Fruit fly (Drosophila melanogaster) whole organism, embryonic: ENCODE results near the gene wda.

Experiments
- ATbp ChIP-seq: fragments of 200-800 bp; sonication (Bioruptor generic); optimal IDR thresholded peaks from 2 replicates; lab custom pipeline; 2017; ENCODE audit warnings: missing biosample characterization, mild to moderate bottlenecking, missing genetic modification characterization, missing genetic modification reagents
- Atf3 ChIP-seq: fragments of 200-800 bp; sonication (Bioruptor generic); optimal IDR thresholded peaks from 3 replicates; lab custom pipeline; 2016; ENCODE audit warnings: missing biosample characterization, missing genetic modification characterization
- Blimp-1 ChIP-seq: fragments of 200-800 bp; sonication (Bioruptor generic); optimal IDR thresholded peaks from 3 replicates; lab custom pipeline; 2018; ENCODE audit warnings: missing biosample characterization, missing genetic modification characterization, mild to moderate bottlenecking, moderate library complexity, missing genetic modification reagents
- CG10209 ChIP-seq: fragments of 200-800 bp; sonication (Bioruptor generic); optimal IDR thresholded peaks from 3 replicates; lab custom pipeline; 2017; ENCODE audit warnings: missing biosample characterization, mild to moderate bottlenecking, missing genetic modification characterization, missing genetic modification reagents
- CG11696 ChIP-seq: fragments of 200-800 bp; sonication (Bioruptor generic); IDR thresholded peaks from 2 replicates; pipeline ENCODE4 v1.3.6; 2022; ENCODE audit warnings: missing biosample characterization, missing genetic modification characterization
- CG1233 ChIP-seq: fragments of 200-800 bp; sonication (Bioruptor generic); optimal IDR thresholded peaks from 4 replicates; lab custom pipeline; 2018; ENCODE audit warnings: missing biosample characterization, mild to moderate bottlenecking, missing genetic modification characterization
- CG12744 ChIP-seq: fragments of 200-800 bp; sonication (Bioruptor generic); optimal IDR thresholded peaks from 2 replicates; lab custom pipeline; 2016; ENCODE audit warnings: missing biosample characterization, missing genetic modification characterization
- CG13287 ChIP-seq: fragments of 200-800 bp; sonication (Bioruptor generic); IDR thresholded peaks from 2 replicates; pipeline ENCODE4 v1.3.6; 2022; ENCODE audit warnings: missing biosample characterization, missing genetic modification characterization; ENCODE audit not compliant: partially characterized antibody
- CG1603 ChIP-seq: fragments of 200-800 bp; sonication (Bioruptor generic); optimal IDR thresholded peaks from 2 replicates; lab custom pipeline; 2019; ENCODE audit warnings: missing biosample characterization, mild to moderate bottlenecking, missing genetic modification characterization, moderate library complexity
- CG17385 ChIP-seq: fragments of 200-800 bp; sonication (Bioruptor generic); optimal IDR thresholded peaks from 3 replicates; lab custom pipeline; 2018; ENCODE audit warnings: missing biosample characterization, mild to moderate bottlenecking, missing genetic modification characterization
- CG17829 ChIP-seq: fragments of 200-800 bp; optimal IDR thresholded peaks from 2 replicates; lab custom pipeline; 2019; ENCODE audit warnings: missing biosample characterization, mild to moderate bottlenecking, missing genetic modification characterization, moderate library complexity
- CG18476 ChIP-seq: fragments of 200-800 bp; sonication (Bioruptor generic); optimal IDR thresholded peaks from 2 replicates; lab custom pipeline; 2016; ENCODE audit warnings: missing biosample characterization, mild to moderate bottlenecking, missing genetic modification characterization
- CG33557 ChIP-seq: fragments of 200-800 bp; sonication (Bioruptor generic); optimal IDR thresholded peaks from 2 replicates; lab custom pipeline; 2019; ENCODE audit warnings: missing biosample characterization, mild to moderate bottlenecking, missing genetic modification characterization, moderate library complexity
- CG3847 ChIP-seq: fragments of 200-800 bp; sonication (Bioruptor generic); IDR thresholded peaks from 2 replicates; pipeline ENCODE4 v1.3.6; 2022; ENCODE audit warnings: missing biosample characterization, missing genetic modification characterization
- CG43689 ChIP-seq: fragments of 200-800 bp; sonication (Bioruptor generic); IDR thresholded peaks from 2 replicates; pipeline ENCODE4 v1.3.6; 2022; ENCODE audit warnings: missing biosample characterization, missing genetic modification characterization
- CG7928 ChIP-seq: fragments of 200-800 bp; sonication (Bioruptor generic); optimal IDR thresholded peaks from 2 replicates; lab custom pipeline; 2017; ENCODE audit warnings: missing biosample characterization, mild to moderate bottlenecking, missing genetic modification characterization
- CG9437 ChIP-seq: fragments of 200-800 bp; sonication (Bioruptor generic); optimal IDR thresholded peaks from 2 replicates; lab custom pipeline; 2018; ENCODE audit warnings: missing biosample characterization, mild to moderate bottlenecking, missing genetic modification characterization
- CG9817 ChIP-seq: fragments of 200-800 bp; sonication (Bioruptor generic); optimal IDR thresholded peaks from 2 replicates; lab custom pipeline; 2018; ENCODE audit warnings: missing biosample characterization, mild to moderate bottlenecking, missing genetic modification characterization, moderate library complexity
- D ChIP-seq, 2 experiments: fragments of 200-800 bp in 1 of 2; fragments of >200 bp in 1 of 2; sonication (Bioruptor generic) in 1 of 2; optimal IDR thresholded peaks; 2 replicates in 1 of 2; 3 replicates in 1 of 2; lab custom pipeline; 2017; ENCODE audit warnings: mild to moderate bottlenecking in 1 of 2, missing biosample characterization in 1 of 2, missing genetic modification characterization in 1 of 2, missing genetic modification reagents in 1 of 2
- E2f2 ChIP-seq: fragments of 200-800 bp; sonication (Bioruptor generic); IDR thresholded peaks from 2 replicates; pipeline ENCODE4 v1.3.6; 2022; ENCODE audit warnings: missing biosample characterization, missing genetic modification characterization
- Ets97D ChIP-seq: fragments of 200-800 bp; sonication (Bioruptor generic); optimal IDR thresholded peaks from 3 replicates; lab custom pipeline; 2016; ENCODE audit warnings: missing biosample characterization, missing genetic modification characterization
- Hey ChIP-seq: fragments of 200-800 bp; sonication (Bioruptor generic); optimal IDR thresholded peaks from 3 replicates; lab custom pipeline; 2018; ENCODE audit warnings: missing biosample characterization, mild to moderate bottlenecking, missing genetic modification characterization
- Hr78 ChIP-seq, 2 experiments: fragments of 200-800 bp in 1 of 2; fragments of >200 bp in 1 of 2; sonication (Bioruptor generic) in 1 of 2; optimal IDR thresholded peaks; 2 replicates each; lab custom pipeline; 2017 to 2019; ENCODE audit warnings: missing biosample characterization in 2 of 2, missing genetic modification characterization in 2 of 2, mild to moderate bottlenecking in 1 of 2, moderate library complexity in 1 of 2
- MBD-R2 ChIP-seq: fragments of 200-800 bp; sonication (Bioruptor generic); IDR thresholded peaks from 2 replicates; pipeline ENCODE4 v1.3.6; 2022; ENCODE audit warnings: missing biosample characterization, missing genetic modification characterization
- MTF-1 ChIP-seq: fragments of 200-800 bp; sonication (Bioruptor generic); optimal IDR thresholded peaks from 2 replicates; lab custom pipeline; 2018; ENCODE audit warnings: missing biosample characterization, mild to moderate bottlenecking, missing genetic modification characterization, borderline replicate concordance
- Med ChIP-seq: fragments of 200-800 bp; sonication (Bioruptor generic); peaks from one replicate; lab custom pipeline; 2016; ENCODE audit warnings: missing biosample characterization, missing genetic modification characterization, mild to moderate bottlenecking, inconsistent platforms, moderate library complexity
- Myb ChIP-seq: fragments of 200-800 bp; sonication (Bioruptor generic); optimal IDR thresholded peaks from 2 replicates; lab custom pipeline; 2016; ENCODE audit warnings: missing biosample characterization, missing genetic modification characterization
- NC2β ChIP-seq: fragments of 200-800 bp; sonication (Bioruptor generic); optimal IDR thresholded peaks from 2 replicates; lab custom pipeline; 2016; ENCODE audit warnings: missing biosample characterization, missing genetic modification characterization
- Opbp ChIP-seq: fragments of 200-800 bp; sonication (Bioruptor generic); IDR thresholded peaks from 3 replicates; pipeline ENCODE4 v1.3.6; 2022; ENCODE audit warnings: missing biosample characterization, missing genetic modification characterization; ENCODE audit not compliant: partially characterized antibody
- Pdp1 ChIP-seq, 2 experiments: fragments of 200-800 bp; sonication (Bioruptor generic); optimal IDR thresholded peaks; 3 replicates each; lab custom pipeline; 2016; ENCODE audit warnings: missing biosample characterization in 2 of 2, missing genetic modification characterization in 2 of 2, mild to moderate bottlenecking in 1 of 2, moderate library complexity in 1 of 2
- Poxn ChIP-seq: fragments of 200-800 bp; sonication (Bioruptor generic); IDR thresholded peaks from 2 replicates; pipeline ENCODE4 v1.3.6; 2022; ENCODE audit warnings: missing biosample characterization, missing genetic modification characterization
- Ssrp ChIP-seq: fragments of 200-800 bp; sonication (Bioruptor generic); optimal IDR thresholded peaks from 2 replicates; lab custom pipeline; 2018; ENCODE audit warnings: missing biosample characterization, mild to moderate bottlenecking, missing genetic modification characterization, moderate library complexity
- ase ChIP-seq: fragments of 200-800 bp; sonication (Bioruptor generic); IDR thresholded peaks from 3 replicates; pipeline ENCODE4 v1.3.6; 2022; ENCODE audit warnings: missing biosample characterization, missing genetic modification characterization
- bab2 ChIP-seq: fragments of 200-800 bp; sonication (Bioruptor generic); optimal IDR thresholded peaks from 2 replicates; lab custom pipeline; 2016; ENCODE audit warnings: missing biosample characterization, missing genetic modification characterization
- cad ChIP-seq: fragments of >200 bp; optimal IDR thresholded peaks from 2 replicates; lab custom pipeline; 2017; ENCODE audit warnings: missing biosample characterization, missing genetic modification characterization
- disco-r ChIP-seq: fragments of 200-800 bp; sonication (Bioruptor generic); optimal IDR thresholded peaks from 2 replicates; lab custom pipeline; 2016; ENCODE audit warnings: missing biosample characterization, missing genetic modification characterization
- eve ChIP-seq, 2 experiments: fragments of >200 bp; optimal IDR thresholded peaks; 2 replicates each; lab custom pipeline; 2017; ENCODE audit warnings: missing biosample characterization in 2 of 2, missing genetic modification characterization in 2 of 2
- fu2 ChIP-seq: fragments of 200-800 bp; sonication (Bioruptor generic); optimal IDR thresholded peaks from 2 replicates; lab custom pipeline; 2016; ENCODE audit warnings: missing biosample characterization, missing genetic modification characterization
- grn ChIP-seq: fragments of 200-800 bp; sonication (Bioruptor generic); optimal IDR thresholded peaks from 3 replicates; lab custom pipeline; 2017; ENCODE audit warnings: missing biosample characterization, missing genetic modification characterization
- knrl ChIP-seq: fragments of 200-800 bp; sonication (Bioruptor generic); IDR thresholded peaks from 3 replicates; pipeline ENCODE4 v1.3.6; 2022; ENCODE audit warnings: missing biosample characterization, missing genetic modification characterization; ENCODE audit not compliant: partially characterized antibody
- lbe ChIP-seq: fragments of 200-800 bp; sonication (Bioruptor generic); optimal IDR thresholded peaks from 2 replicates; lab custom pipeline; 2016; ENCODE audit warnings: missing biosample characterization, mild to moderate bottlenecking, missing genetic modification characterization
- nerfin-2 ChIP-seq: fragments of 200-800 bp; sonication (Bioruptor generic); IDR thresholded peaks from 2 replicates; pipeline ENCODE4 v1.3.6; 2022; ENCODE audit warnings: missing biosample characterization, missing genetic modification characterization; ENCODE audit not compliant: partially characterized antibody
- repo ChIP-seq: fragments of 200-800 bp; sonication (Bioruptor generic); optimal IDR thresholded peaks from 2 replicates; lab custom pipeline; 2016; ENCODE audit warnings: missing biosample characterization, missing genetic modification characterization
- sd ChIP-seq: fragments of 200-800 bp; sonication (Bioruptor generic); optimal IDR thresholded peaks from 3 replicates; lab custom pipeline; 2018; ENCODE audit warnings: missing biosample characterization, mild to moderate bottlenecking, missing genetic modification characterization, moderate library complexity
- shn ChIP-seq: fragments of 200-800 bp; sonication (Bioruptor generic); optimal IDR thresholded peaks from 3 replicates; lab custom pipeline; 2016; ENCODE audit warnings: missing biosample characterization, missing genetic modification characterization
- so ChIP-seq: fragments of 200-800 bp; sonication (Bioruptor generic); IDR thresholded peaks from 3 replicates; pipeline ENCODE4 v1.3.6; 2022; ENCODE audit warnings: missing biosample characterization, missing genetic modification characterization
- tup ChIP-seq: fragments of 200-800 bp; sonication (Bioruptor generic); optimal IDR thresholded peaks from 2 replicates; lab custom pipeline; 2016; ENCODE audit warnings: missing biosample characterization, mild to moderate bottlenecking, missing genetic modification characterization, moderate library complexity
- usp ChIP-seq: fragments of >200 bp; optimal IDR thresholded peaks from 2 replicates; lab custom pipeline; 2017; ENCODE audit warnings: missing biosample characterization, missing genetic modification characterization
- yki ChIP-seq: fragments of >200 bp; optimal IDR thresholded peaks from 3 replicates; lab custom pipeline; 2018

wda gene

DNA sequence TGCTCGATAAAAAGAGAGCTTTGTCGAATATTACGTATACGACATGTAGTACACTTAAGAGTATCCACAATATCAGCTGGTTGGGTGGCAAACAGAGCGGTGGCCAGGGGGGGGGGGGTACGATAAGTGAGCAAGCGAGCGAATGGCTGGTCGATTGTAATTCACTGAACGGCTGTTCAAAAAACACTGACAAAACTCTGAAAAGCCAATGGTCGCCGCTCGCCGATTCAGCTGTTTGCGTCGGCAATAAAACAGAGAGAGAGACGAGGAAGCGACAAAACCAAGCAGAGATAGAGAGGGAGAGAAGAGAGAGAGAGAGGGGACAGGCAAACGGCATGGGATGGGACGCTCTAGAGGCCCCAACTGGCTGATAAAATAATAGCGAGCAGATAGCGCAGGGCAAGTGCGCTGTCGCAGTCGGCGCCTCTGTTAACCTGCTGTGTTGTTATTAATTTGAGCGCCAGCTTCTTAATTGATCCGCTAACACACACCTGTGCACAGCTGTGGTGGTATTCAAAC is 31.3 kb downstream of the wda start, which contains the start of gene cnc (continued):
- TF ChIP-seq usp (GFP tag; lab: Kevin White, UChicago) (no peak), Ets97D (GFP tag; lab: Kevin White, UChicago) (no peak), Blimp-1 (no peak), CG7928 (GFP tag; lab: Kevin White, UChicago) (peak; percentile 24), CG9437 (GFP tag; lab: Kevin White, UChicago) (no peak), fu2 (GFP tag; lab: Kevin White, UChicago) (no peak), Med (GFP tag; lab: Kevin White, UChicago) (peak; percentile 88), yki (lab: Kevin White, UChicago) (peak; percentile 72), CG3847 (GFP tag; lab: Robert Waterston, UW) (0 out of 2 replicates have a peak, but pooled peaks have one; percentile 10), ase (GFP tag; lab: Robert Waterston, UW) (no peak), D (optimal IDR thresholded peaks at IDR 0.05; lab: Kevin White, UChicago) (no peak), D (GFP tag; optimal IDR thresholded peaks at IDR 0.05; lab: Kevin White, UChicago) (no peak), tup (GFP tag; lab: Kevin White, UChicago) (no peak), sd (tag; lab: Kevin White, UChicago) (peak; percentile 72), CG33557 (GFP tag; lab: Kevin White, UChicago) (no peak), Opbp (GFP tag; lab: Robert Waterston, UW) (no peak), CG17385 (GFP tag; lab: Kevin White, UChicago) (peak; percentile 42), Pdp1 (GFP tag; optimal IDR thresholded peaks at IDR 0.05; lab: Kevin White, UChicago) (peak in 1 of 2 experiments; percentile 65), grn (GFP tag; lab: Kevin White, UChicago) (peak; percentile 83), Hr78 (GFP tag; optimal IDR thresholded peaks at IDR 0.05; lab: Kevin White, UChicago) (peak in 1 of 2 experiments; percentile 90), MTF-1 (peak; percentile 18), NC2β (no peak), CG10209 (GFP tag; lab: Kevin White, UChicago) (no peak), Myb (GFP tag; lab: Kevin White, UChicago) (peak; percentile 15), CG18476 (no peak), Poxn (no peak), CG1233 (GFP tag; lab: Kevin White, UChicago) (peak; percentile 20), disco-r (GFP tag; lab: Kevin White, UChicago) (peak; percentile 1), Atf3 (GFP tag; lab: Kevin White, UChicago) (no peak), CG9817 (no peak), Hey (tag; lab: Kevin White, UChicago) (peak; percentile 2), ATbp (no peak), lbe (peak; percentile 10), CG17829 (tag; lab: Kevin White, UChicago) (no peak), E2f2 (GFP tag; lab: Robert Waterston, UW) (peak; percentile 29; the same call in 1 of the 2 replicates), shn (GFP tag; lab: Kevin White, UChicago) (no peak), MBD-R2 (no peak), knrl (0 out of 3 replicates have a peak, but pooled peaks have one; percentile 17), CG11696 (0 out of 2 replicates have a peak, but pooled peaks have one; percentile 29), CG13287 (GFP tag; lab: Robert Waterston, UW) (peak; percentile 55), eve (GFP tag; optimal IDR thresholded peaks at IDR 0.05; lab: Kevin White, UChicago) (no peak), Ssrp (tag; lab: Kevin White, UChicago) (no peak), nerfin-2 (GFP tag; lab: Robert Waterston, UW) (peak; percentile 12; the same call in 1 of the 2 replicates), cad (GFP tag; lab: Kevin White, UChicago) (no peak), CG12744 (no peak), CG43689 (GFP tag; lab: Robert Waterston, UW) (no peak), so (peak; percentile 79; the same call in 2 of the 3 replicates), bab2 (GFP tag; lab: Kevin White, UChicago) (no peak), CG1603 (tag; lab: Kevin White, UChicago) (no peak), repo (GFP tag; lab: Kevin White, UChicago) (peak; percentile 41)
